Fruit fly (Drosophila melanogaster) whole organism, embryonic: ENCODE results near the gene shd.

Source experiments
- ATbp ChIP-seq: fragments of 200-800 bp; sonication (Bioruptor generic); optimal IDR thresholded peaks from 2 replicates; lab custom pipeline; 2017; ENCODE audit warnings: missing biosample characterization, mild to moderate bottlenecking, missing genetic modification characterization, missing genetic modification reagents
- Adf1 ChIP-seq: fragments of 200-800 bp; sonication (Bioruptor generic); IDR thresholded peaks from 2 replicates; pipeline ENCODE4 v1.3.6; 2022; ENCODE audit warnings: missing biosample characterization, missing genetic modification characterization
- Antp ChIP-seq: fragments of 200-800 bp; sonication (Bioruptor generic); optimal IDR thresholded peaks from 3 replicates; lab custom pipeline; 2016; ENCODE audit warnings: missing biosample characterization, missing genetic modification characterization
- CG10147 ChIP-seq: fragments of 200-800 bp; sonication (Bioruptor generic); optimal IDR thresholded peaks from 2 replicates; lab custom pipeline; 2019; ENCODE audit warnings: missing biosample characterization, mild to moderate bottlenecking, missing genetic modification characterization, moderate library complexity
- CG10209 ChIP-seq: fragments of 200-800 bp; sonication (Bioruptor generic); optimal IDR thresholded peaks from 3 replicates; lab custom pipeline; 2017; ENCODE audit warnings: missing biosample characterization, mild to moderate bottlenecking, missing genetic modification characterization, missing genetic modification reagents
- CG10267 ChIP-seq: fragments of 200-800 bp; sonication (Bioruptor generic); optimal IDR thresholded peaks from 2 replicates; lab custom pipeline; 2018; ENCODE audit warnings: missing biosample characterization, mild to moderate bottlenecking, missing genetic modification characterization, moderate library complexity
- CG11456 ChIP-seq: fragments of 200-800 bp; sonication (Bioruptor generic); IDR thresholded peaks from 3 replicates; pipeline ENCODE4 v1.3.6; 2022; ENCODE audit warnings: missing biosample characterization, missing genetic modification characterization
- CG13424 ChIP-seq: fragments of 200-800 bp; sonication (Bioruptor generic); optimal IDR thresholded peaks from 2 replicates; lab custom pipeline; 2019; ENCODE audit warnings: missing biosample characterization, mild to moderate bottlenecking, missing genetic modification characterization, moderate library complexity
- CG13624 ChIP-seq: fragments of 200-800 bp; sonication (Bioruptor generic); optimal IDR thresholded peaks from 2 replicates; lab custom pipeline; 2016; ENCODE audit warnings: missing biosample characterization, missing genetic modification characterization
- CG1529 ChIP-seq: fragments of 200-800 bp; sonication (Bioruptor generic); optimal IDR thresholded peaks from 3 replicates; lab custom pipeline; 2018; ENCODE audit warnings: missing biosample characterization, missing genetic modification characterization
- CG2712 ChIP-seq: fragments of 200-800 bp; optimal IDR thresholded peaks from 3 replicates; lab custom pipeline; 2019; ENCODE audit warnings: missing biosample characterization, mild to moderate bottlenecking, missing genetic modification characterization, moderate library complexity
- CG2875 ChIP-seq: fragments of 200-800 bp; sonication (Bioruptor generic); optimal IDR thresholded peaks from 2 replicates; lab custom pipeline; 2017; ENCODE audit warnings: missing biosample characterization, mild to moderate bottlenecking, missing genetic modification characterization, missing genetic modification reagents
- CG4730 ChIP-seq: fragments of 200-800 bp; sonication (Bioruptor generic); IDR thresholded peaks from 2 replicates; pipeline ENCODE4 v1.3.6; 2022; ENCODE audit warnings: missing biosample characterization, missing genetic modification characterization
- CG7928 ChIP-seq: fragments of 200-800 bp; sonication (Bioruptor generic); optimal IDR thresholded peaks from 2 replicates; lab custom pipeline; 2017; ENCODE audit warnings: missing biosample characterization, mild to moderate bottlenecking, missing genetic modification characterization
- CG8359 ChIP-seq: fragments of 200-800 bp; sonication (Bioruptor generic); optimal IDR thresholded peaks from 2 replicates; lab custom pipeline; 2017; ENCODE audit warnings: missing biosample characterization, mild to moderate bottlenecking, missing genetic modification characterization, borderline replicate concordance
- CHES-1-like ChIP-seq: fragments of 200-800 bp; sonication (Bioruptor generic); optimal IDR thresholded peaks from 2 replicates; lab custom pipeline; 2016; ENCODE audit warnings: missing biosample characterization, missing genetic modification characterization
- Dad ChIP-seq: fragments of 200-800 bp; sonication (Bioruptor generic); optimal IDR thresholded peaks from 3 replicates; lab custom pipeline; 2016; ENCODE audit warnings: missing biosample characterization, missing genetic modification characterization
- Dll ChIP-seq: fragments of 200-800 bp; sonication (Bioruptor generic); IDR thresholded peaks from 4 replicates; pipeline ENCODE4 v1.3.6; 2022; ENCODE audit warnings: missing biosample characterization, missing genetic modification characterization; ENCODE audit not compliant: partially characterized antibody
- Ets97D ChIP-seq: fragments of 200-800 bp; sonication (Bioruptor generic); optimal IDR thresholded peaks from 3 replicates; lab custom pipeline; 2016; ENCODE audit warnings: missing biosample characterization, missing genetic modification characterization
- Fer1 ChIP-seq: fragments of 200-800 bp; sonication (Bioruptor generic); optimal IDR thresholded peaks from 2 replicates; lab custom pipeline; 2017; ENCODE audit warnings: missing biosample characterization, mild to moderate bottlenecking, missing genetic modification characterization
- HLH3B ChIP-seq: fragments of 200-800 bp; sonication (Bioruptor generic); IDR thresholded peaks from 2 replicates; pipeline ENCODE4 v1.3.6; 2022; ENCODE audit warnings: missing biosample characterization, missing genetic modification characterization
- HmgD ChIP-seq: fragments of 200-800 bp; sonication (Bioruptor generic); optimal IDR thresholded peaks from 3 replicates; lab custom pipeline; 2016; ENCODE audit warnings: missing biosample characterization, missing genetic modification characterization
- Hsf ChIP-seq: fragments of 200-800 bp; sonication (Bioruptor generic); optimal IDR thresholded peaks from 3 replicates; lab custom pipeline; 2016; ENCODE audit warnings: missing biosample characterization, missing genetic modification characterization
- Myb ChIP-seq: fragments of 200-800 bp; sonication (Bioruptor generic); optimal IDR thresholded peaks from 2 replicates; lab custom pipeline; 2016; ENCODE audit warnings: missing biosample characterization, missing genetic modification characterization
- Nf-YB ChIP-seq: fragments of 200-800 bp; sonication (Bioruptor generic); optimal IDR thresholded peaks from 3 replicates; lab custom pipeline; 2019; ENCODE audit warnings: missing biosample characterization, mild to moderate bottlenecking, missing genetic modification characterization, moderate library complexity
- Ptx1 ChIP-seq: fragments of 200-800 bp; sonication (Bioruptor generic); IDR thresholded peaks from 2 replicates; pipeline ENCODE4 v1.3.6; 2022; ENCODE audit warnings: missing biosample characterization, missing genetic modification characterization
- Side ChIP-seq: fragments of 200-800 bp; sonication (Bioruptor generic); optimal IDR thresholded peaks from 2 replicates; lab custom pipeline; 2016; ENCODE audit warnings: missing biosample characterization, missing genetic modification characterization
- Sox100B ChIP-seq: fragments of 200-800 bp; sonication (Bioruptor generic); optimal IDR thresholded peaks from 3 replicates; lab custom pipeline; 2018; ENCODE audit warnings: missing biosample characterization, mild to moderate bottlenecking, missing genetic modification characterization
- Xbp1 ChIP-seq: fragments of 200-800 bp; sonication (Bioruptor generic); optimal IDR thresholded peaks from 3 replicates; lab custom pipeline; 2016; ENCODE audit warnings: missing biosample characterization, mild to moderate bottlenecking, missing genetic modification characterization
- YL-1 ChIP-seq: fragments of 200-800 bp; sonication (Bioruptor generic); optimal IDR thresholded peaks from 3 replicates; lab custom pipeline; 2017; ENCODE audit warnings: missing biosample characterization, mild to moderate bottlenecking, missing genetic modification characterization
- ato ChIP-seq: fragments of 200-800 bp; sonication (Bioruptor generic); IDR thresholded peaks from 2 replicates; pipeline ENCODE4 v1.3.6; 2022; ENCODE audit warnings: missing biosample characterization, missing genetic modification characterization; ENCODE audit not compliant: partially characterized antibody
- btn ChIP-seq: fragments of 200-800 bp; sonication (Bioruptor generic); optimal IDR thresholded peaks from 2 replicates; lab custom pipeline; 2016; ENCODE audit warnings: missing biosample characterization, missing genetic modification characterization
- chm ChIP-seq: fragments of 200-800 bp; sonication (Bioruptor generic); IDR thresholded peaks from 2 replicates; pipeline ENCODE4 v1.3.6; 2022; ENCODE audit warnings: missing biosample characterization, missing genetic modification characterization
- chn ChIP-seq: fragments of 200-800 bp; sonication (Bioruptor generic); optimal IDR thresholded peaks from 2 replicates; lab custom pipeline; 2016; ENCODE audit warnings: missing biosample characterization, missing genetic modification characterization
- crol ChIP-seq: fragments of 200-800 bp; sonication (Bioruptor generic); IDR thresholded peaks from 2 replicates; pipeline ENCODE4 v1.3.6; 2022; ENCODE audit warnings: missing biosample characterization, missing genetic modification characterization
- esg ChIP-seq: fragments of 200-800 bp; sonication (Bioruptor generic); conservative IDR thresholded peaks from 2 replicates; pipeline ENCODE4 v1.3.6; 2022; ENCODE audit warnings: missing biosample characterization, missing genetic modification characterization
- eve ChIP-seq, 2 experiments: fragments of >200 bp; optimal IDR thresholded peaks; 2 replicates each; lab custom pipeline; 2017; ENCODE audit warnings: missing biosample characterization in 2 of 2, missing genetic modification characterization in 2 of 2
- fd96Cb ChIP-seq: fragments of 200-800 bp; sonication (Bioruptor generic); optimal IDR thresholded peaks from 2 replicates; lab custom pipeline; 2018; ENCODE audit warnings: missing biosample characterization, mild to moderate bottlenecking, missing genetic modification characterization, moderate library complexity
- fru ChIP-seq: fragments of >200 bp; optimal IDR thresholded peaks from 2 replicates; lab custom pipeline; 2017
- fu2 ChIP-seq: fragments of 200-800 bp; sonication (Bioruptor generic); optimal IDR thresholded peaks from 2 replicates; lab custom pipeline; 2016; ENCODE audit warnings: missing biosample characterization, missing genetic modification characterization
- gsb-n ChIP-seq: fragments of 200-800 bp; sonication (Bioruptor generic); optimal IDR thresholded peaks from 3 replicates; lab custom pipeline; 2018; ENCODE audit warnings: missing biosample characterization, mild to moderate bottlenecking, missing genetic modification characterization
- kah ChIP-seq: fragments of 200-800 bp; sonication (Bioruptor generic); optimal IDR thresholded peaks from 2 replicates; lab custom pipeline; 2018; ENCODE audit warnings: missing biosample characterization, mild to moderate bottlenecking, missing genetic modification characterization
- maf-S ChIP-seq: fragments of 200-800 bp; sonication (Bioruptor generic); optimal IDR thresholded peaks from 2 replicates; lab custom pipeline; 2016; ENCODE audit warnings: missing biosample characterization, missing genetic modification characterization
- peb ChIP-seq: fragments of 200-800 bp; sonication (Bioruptor generic); IDR thresholded peaks from 2 replicates; pipeline ENCODE4 v1.3.6; 2022; ENCODE audit warnings: missing biosample characterization, missing genetic modification characterization
- pum ChIP-seq: fragments of 200-800 bp; sonication (Bioruptor generic); optimal IDR thresholded peaks from 2 replicates; lab custom pipeline; 2016; ENCODE audit warnings: missing biosample characterization, missing genetic modification characterization
- rib ChIP-seq: fragments of 200-800 bp; sonication (Bioruptor generic); IDR thresholded peaks from 2 replicates; pipeline ENCODE4 v1.3.6; 2022; ENCODE audit warnings: missing biosample characterization, missing genetic modification characterization
- shn ChIP-seq: fragments of 200-800 bp; sonication (Bioruptor generic); optimal IDR thresholded peaks from 3 replicates; lab custom pipeline; 2016; ENCODE audit warnings: missing biosample characterization, missing genetic modification characterization
- sisA ChIP-seq: fragments of 200-800 bp; sonication (Bioruptor generic); IDR thresholded peaks from 2 replicates; pipeline ENCODE4 v1.3.6; 2022; ENCODE audit warnings: missing biosample characterization, missing genetic modification characterization
- tio ChIP-seq: fragments of 200-800 bp; sonication (Bioruptor generic); optimal IDR thresholded peaks from 2 replicates; lab custom pipeline; 2017; ENCODE audit warnings: missing biosample characterization, missing genetic modification characterization, inconsistent platforms
- twi ChIP-seq: fragments of 200-800 bp; optimal IDR thresholded peaks from 2 replicates; lab custom pipeline; 2019; ENCODE audit warnings: missing biosample characterization, mild to moderate bottlenecking, missing genetic modification characterization, moderate library complexity

The shd gene

DNA sequence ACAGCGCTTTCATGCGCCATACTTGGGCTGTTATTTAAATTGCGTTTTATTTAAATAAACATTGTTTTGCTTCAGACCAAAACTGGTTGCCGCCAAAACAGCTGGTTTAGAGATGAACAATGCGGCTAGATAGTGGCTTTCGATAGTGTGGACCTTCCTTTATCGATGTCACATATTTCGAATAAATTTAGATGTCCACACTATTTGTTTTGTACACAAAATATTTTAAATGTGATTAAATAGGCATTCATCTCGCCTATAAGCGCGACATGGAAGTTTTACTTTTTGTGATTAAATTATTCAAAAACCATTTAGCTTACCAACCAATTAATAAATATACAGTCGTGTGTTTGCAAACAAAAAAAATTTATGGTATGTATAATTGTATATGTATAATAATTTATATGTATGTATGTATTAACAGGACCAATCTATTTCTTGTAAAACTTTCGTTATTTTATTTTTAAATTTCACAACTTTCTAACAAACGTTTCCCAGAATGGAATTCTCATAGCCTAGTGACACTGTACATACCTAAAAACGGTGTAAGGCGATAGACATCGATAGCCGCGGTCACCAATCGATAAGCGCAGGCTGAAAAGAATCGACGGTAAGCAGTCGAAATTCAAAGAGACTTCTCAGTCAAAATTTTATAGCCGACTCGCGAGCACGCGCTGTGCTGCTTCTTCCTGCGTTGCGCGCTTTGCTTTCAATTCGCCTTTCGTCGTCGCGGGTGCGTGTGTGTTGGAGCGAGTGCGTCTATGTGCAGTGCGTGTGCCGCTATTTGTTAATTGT, 17.9 kb downstream of the shd start, which contains the start of the genes RecQ5 and dlp (continued):
- TF ChIP-seq fd96Cb (peak; percentile 76), Dll (GFP tag; lab: Robert Waterston, UW) (peak; percentile 84), fu2 (GFP tag; lab: Kevin White, UChicago) (peak; percentile 20), gsb-n (tag; lab: Kevin White, UChicago) (peak; percentile 71), Adf1 (peak; percentile 67), Ets97D (peak; percentile 31), CG13624 (GFP tag; lab: Kevin White, UChicago) (peak; percentile 42), ato (GFP tag; lab: Robert Waterston, UW) (peak; percentile 91), ATbp (GFP tag; lab: Kevin White, UChicago) (peak; percentile 25), shn (GFP tag; lab: Kevin White, UChicago) (peak; percentile 10), YL-1 (peak; percentile 16), kah (GFP tag; lab: Kevin White, UChicago) (peak; percentile 27), Myb (GFP tag; lab: Kevin White, UChicago) (peak; percentile 62), Antp (GFP tag; lab: Kevin White, UChicago) (peak; percentile 72), CG2712 (tag; lab: Kevin White, UChicago) (peak; percentile 70), CG10209 (GFP tag; lab: Kevin White, UChicago) (peak; percentile 81), Side (GFP tag; lab: Kevin White, UChicago) (peak; percentile 30), CG4730 (GFP tag; lab: Robert Waterston, UW) (0 out of 2 replicates have a peak, but pooled peaks have one; percentile 40), tio (GFP tag; lab: Kevin White, UChicago) (peak; percentile 91), crol (GFP tag; lab: Robert Waterston, UW) (no peak; the same call in 1 of the 2 replicates), Xbp1 (GFP tag; lab: Kevin White, UChicago) (peak; percentile 89), Sox100B (GFP tag; lab: Kevin White, UChicago) (peak; percentile 82), chm (peak; percentile 96), twi (tag; lab: Kevin White, UChicago) (peak; percentile 54), Fer1 (peak; percentile 56), rib (GFP tag; lab: Robert Waterston, UW) (peak; percentile 59), CG10147 (peak; percentile 69), CG11456 (GFP tag; lab: Robert Waterston, UW) (peak; percentile 62; the same call in 2 of the 3 replicates), CG8359 (GFP tag; lab: Kevin White, UChicago) (no peak), Nf-YB (GFP tag; lab: Kevin White, UChicago) (peak; percentile 68), btn (GFP tag; lab: Kevin White, UChicago) (peak; percentile 16), CHES-1-like (peak; percentile 55), CG2875 (GFP tag; lab: Kevin White, UChicago) (peak; percentile 7), CG10267 (peak; percentile 80), CG1529 (peak; percentile 38), CG13424 (peak; percentile 79), fru (lab: Kevin White, UChicago) (no peak), CG7928 (GFP tag; lab: Kevin White, UChicago) (peak; percentile 5), chn (GFP tag; lab: Kevin White, UChicago) (peak; percentile 67), Hsf (peak; percentile 55), sisA (GFP tag; lab: Robert Waterston, UW) (peak; percentile 79), maf-S (GFP tag; lab: Kevin White, UChicago) (peak; percentile 49), esg (GFP tag; lab: Robert Waterston, UW) (peak; percentile 78), Ptx1 (GFP tag; lab: Robert Waterston, UW) (0 out of 2 replicates have a peak, but pooled peaks have one; percentile 23), peb (GFP tag; lab: Robert Waterston, UW) (no peak), eve (GFP tag; optimal IDR thresholded peaks at IDR 0.05; lab: Kevin White, UChicago) (peak in 1 of 2 experiments; percentile 81), HLH3B (GFP tag; lab: Robert Waterston, UW) (peak; percentile 64), Dad (peak; percentile 25), HmgD (GFP tag; lab: Kevin White, UChicago) (peak; percentile 46), pum (GFP tag; lab: Kevin White, UChicago) (peak; percentile 75)
